In the genomic region with DNA sequence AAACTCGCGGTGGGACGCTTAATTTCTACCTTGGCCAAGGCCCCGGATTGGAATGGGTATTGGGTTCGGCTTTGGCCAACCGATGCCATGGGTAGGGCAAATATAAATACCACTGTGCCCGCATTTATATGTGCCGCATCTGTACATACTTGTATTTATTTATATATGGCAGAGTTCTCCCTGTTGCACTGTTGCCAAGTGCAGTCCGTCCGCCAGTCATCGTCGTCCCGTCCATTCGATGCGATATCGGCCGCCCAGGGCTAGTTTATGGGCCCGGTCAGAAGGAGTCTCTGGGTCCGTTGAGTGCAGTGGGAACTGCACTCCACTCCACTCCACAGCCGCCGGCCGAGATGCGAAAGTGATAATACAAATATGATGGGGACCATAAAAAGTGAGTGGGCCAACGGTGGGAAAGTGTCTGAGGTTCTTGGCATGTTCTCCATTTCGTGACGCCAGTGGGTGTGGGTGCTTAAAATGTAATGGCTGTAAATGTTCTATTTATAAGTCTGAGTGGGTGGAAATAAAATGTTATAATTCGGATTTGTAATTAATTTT, we compare ENCODE assay signal across 4 fruit fly cellular contexts.
TF ChIP-seq lines count a peak whose summit lies in the region.

No protein-coding gene starts in this region.

- no peak for TF ChIP-seq CTCF in whole organism, embryonic (GFP tag; optimal IDR thresholded peaks at IDR 0.05; lab: Kevin White, UChicago)

TF ChIP-seq in whole organism, embryonic, 481 proteins besides CTCF, POLR2A, EP300 and RAD21:
- TF ChIP-seq CG11456 (GFP tag; IDR thresholded peaks at IDR 0.05; lab: Robert Waterston, UW), result 0 out of 3 replicates have a peak, but pooled peaks have one; percentile 29
- TF ChIP-seq dm (GFP tag; optimal IDR thresholded peaks at IDR 0.05; lab: Kevin White, UChicago), result no peak
- no peak for TF ChIP-seq Abd-B (GFP tag; optimal IDR thresholded peaks at IDR 0.05; lab: Kevin White, UChicago)
- no peak for TF ChIP-seq croc (GFP tag; conservative IDR thresholded peaks at IDR 0.05; lab: Robert Waterston, UW)
- TF ChIP-seq Gug (GFP tag; IDR thresholded peaks at IDR 0.05; lab: Robert Waterston, UW), result no peak
- TF ChIP-seq Ets65A (GFP tag; lab: Kevin White, UChicago), result peak; percentile 14
- TF ChIP-seq sisA (GFP tag; IDR thresholded peaks at IDR 0.05; lab: Robert Waterston, UW), result no peak
- TF ChIP-seq tup (GFP tag; optimal IDR thresholded peaks at IDR 0.05; lab: Kevin White, UChicago), result no peak
- no peak for TF ChIP-seq CG1832 (GFP tag; optimal IDR thresholded peaks at IDR 0.05; lab: Kevin White, UChicago)
- TF ChIP-seq CG18262 (tag; optimal IDR thresholded peaks at IDR 0.05; lab: Kevin White, UChicago), result no peak
- no peak for TF ChIP-seq sima (GFP tag; optimal IDR thresholded peaks at IDR 0.05; lab: Kevin White, UChicago)
- no peak for TF ChIP-seq CG12104 (GFP tag; optimal IDR thresholded peaks at IDR 0.05; lab: Kevin White, UChicago)
- TF ChIP-seq fd3F (GFP tag; optimal IDR thresholded peaks at IDR 0.05; lab: Kevin White, UChicago), result no peak
- TF ChIP-seq Med (GFP tag; lab: Kevin White, UChicago), result peak; percentile 36
- no peak for TF ChIP-seq H2.0 (GFP tag; IDR thresholded peaks at IDR 0.05; lab: Robert Waterston, UW)
- no peak for TF ChIP-seq gce (GFP tag; IDR thresholded peaks at IDR 0.05; lab: Robert Waterston, UW)
- no peak for TF ChIP-seq Rfx (GFP tag; IDR thresholded peaks at IDR 0.05; lab: Robert Waterston, UW)
- no peak for TF ChIP-seq Meics (GFP tag; optimal IDR thresholded peaks at IDR 0.05; lab: Kevin White, UChicago)
- TF ChIP-seq Vsx1 (GFP tag; optimal IDR thresholded peaks at IDR 0.05; lab: Kevin White, UChicago), result no peak
- TF ChIP-seq gt (GFP tag; IDR thresholded peaks at IDR 0.05; lab: Robert Waterston, UW), result no peak
TF ChIP-seq in whole organism, embryonic: peak in this region for 3.

TF ChIP-seq in whole organism, prepupa, 60 proteins besides CTCF, POLR2A, EP300 and RAD21:
- no peak for TF ChIP-seq Sox14 (GFP tag; optimal IDR thresholded peaks at IDR 0.05; lab: Kevin White, UChicago)
- TF ChIP-seq CG4318 (GFP tag; optimal IDR thresholded peaks at IDR 0.05; lab: Kevin White, UChicago), result no peak
- no peak for TF ChIP-seq CG32006 (GFP tag; optimal IDR thresholded peaks at IDR 0.05; lab: Kevin White, UChicago)
- TF ChIP-seq CG11902 (GFP tag; optimal IDR thresholded peaks at IDR 0.05; lab: Kevin White, UChicago), result no peak
- peak; percentile 45 for TF ChIP-seq CG6808 (GFP tag; optimal IDR thresholded peaks at IDR 0.05; lab: Kevin White, UChicago)
- no peak for TF ChIP-seq OdsH (GFP tag; optimal IDR thresholded peaks at IDR 0.05; lab: Kevin White, UChicago)
- TF ChIP-seq CG6854 (GFP tag; optimal IDR thresholded peaks at IDR 0.05; lab: Kevin White, UChicago), result no peak
- TF ChIP-seq CG1621 (tag; optimal IDR thresholded peaks at IDR 0.05; lab: Kevin White, UChicago), result peak; percentile 6
- no peak for TF ChIP-seq CG9139 (GFP tag; optimal IDR thresholded peaks at IDR 0.05; lab: Kevin White, UChicago)
- peak; percentile 7 for TF ChIP-seq dsx (GFP tag; optimal IDR thresholded peaks at IDR 0.05; lab: Kevin White, UChicago; ENCODE audit: poor library complexity, severe bottlenecking)
- TF ChIP-seq eg (GFP tag; IDR thresholded peaks at IDR 0.05; lab: Robert Waterston, UW), result 0 out of 3 replicates have a peak, but pooled peaks have one; percentile 15
- no peak for TF ChIP-seq lz (GFP tag; optimal IDR thresholded peaks at IDR 0.05; lab: Kevin White, UChicago)
- no peak for TF ChIP-seq achi (GFP tag; optimal IDR thresholded peaks at IDR 0.05; lab: Kevin White, UChicago)
- no peak for TF ChIP-seq Ets96B (tag; optimal IDR thresholded peaks at IDR 0.05; lab: Kevin White, UChicago)
- TF ChIP-seq Blimp-1 (GFP tag; optimal IDR thresholded peaks at IDR 0.05; lab: Kevin White, UChicago), result peak; percentile 91
- TF ChIP-seq acj6 (GFP tag; optimal IDR thresholded peaks at IDR 0.05; lab: Kevin White, UChicago), result no peak
- no peak for TF ChIP-seq dac (GFP tag; optimal IDR thresholded peaks at IDR 0.05; lab: Kevin White, UChicago)
- no peak for TF ChIP-seq Sox102F (GFP tag; optimal IDR thresholded peaks at IDR 0.05; lab: Kevin White, UChicago)
- TF ChIP-seq CG15336 (GFP tag; IDR thresholded peaks at IDR 0.05; lab: Robert Waterston, UW), result no peak

TF ChIP-seq in whole organism, pupa, 21 proteins besides CTCF, POLR2A, EP300 and RAD21:
- peak; percentile 81 for TF ChIP-seq EcR (GFP tag; optimal IDR thresholded peaks at IDR 0.05; lab: Kevin White, UChicago)
- peak; percentile 60 for TF ChIP-seq CG13204 (GFP tag; optimal IDR thresholded peaks at IDR 0.05; lab: Kevin White, UChicago)
- no peak for TF ChIP-seq CG8301 (tag; optimal IDR thresholded peaks at IDR 0.05; lab: Kevin White, UChicago)
- no peak for TF ChIP-seq Pif1A (GFP tag; optimal IDR thresholded peaks at IDR 0.05; lab: Kevin White, UChicago)
- no peak for TF ChIP-seq CG8159 (tag; optimal IDR thresholded peaks at IDR 0.05; lab: Kevin White, UChicago)
- 0 out of 3 replicates have a peak, but pooled peaks have one; percentile 8 for TF ChIP-seq fd96Ca (GFP tag; IDR thresholded peaks at IDR 0.05; lab: Robert Waterston, UW)
- no peak for TF ChIP-seq Pif1B (GFP tag; optimal IDR thresholded peaks at IDR 0.05; lab: Kevin White, UChicago)
- TF ChIP-seq CG12605 (GFP tag; IDR thresholded peaks at IDR 0.05; lab: Robert Waterston, UW), result no peak
- TF ChIP-seq CG32121 (GFP tag; IDR thresholded peaks at IDR 0.05; lab: Robert Waterston, UW), result no peak
TF ChIP-seq in whole organism, pupa: peak in this region for 3.

TF ChIP-seq in whole organism, wandering third instar larva, 38 proteins besides CTCF, POLR2A, EP300 and RAD21:
- no peak for TF ChIP-seq OdsH (GFP tag; optimal IDR thresholded peaks at IDR 0.05; lab: Kevin White, UChicago)
- TF ChIP-seq Mio (GFP tag; optimal IDR thresholded peaks at IDR 0.05; lab: Kevin White, UChicago), result no peak
- peak; percentile 38 for TF ChIP-seq fru (GFP tag; optimal IDR thresholded peaks at IDR 0.05; lab: Kevin White, UChicago)
- no peak for TF ChIP-seq Rel (GFP tag; optimal IDR thresholded peaks at IDR 0.05; lab: Kevin White, UChicago)
- TF ChIP-seq Rel (tag; optimal IDR thresholded peaks at IDR 0.05; lab: Kevin White, UChicago), result peak; percentile 4

Comparison
In these comparisons a context has a peak if more than half of its experiments do, and no peak if none do; other contexts are left out.
1. Of the 7 proteins assayed by ChIP-seq in both whole organism, embryonic and whole organism, prepupa: peak only in whole organism, embryonic: none; only in whole organism, prepupa: Blimp-1; in both: none; in neither: 6.